Fruit fly (Drosophila melanogaster) whole organism, embryonic: ENCODE results near the gene Sdhaf3.
A peak's percentile ranks its signal among the peaks of the same experiment; 100 is the strongest.

Experiments
- Bgb ChIP-seq: fragments of 200-800 bp; sonication (Bioruptor generic); IDR thresholded peaks from 2 replicates; pipeline ENCODE4 v1.3.6; 2022; ENCODE audit warnings: missing biosample characterization, missing genetic modification characterization; ENCODE audit not compliant: partially characterized antibody
- CG10209 ChIP-seq: fragments of 200-800 bp; sonication (Bioruptor generic); optimal IDR thresholded peaks from 3 replicates; lab custom pipeline; 2017; ENCODE audit warnings: missing biosample characterization, mild to moderate bottlenecking, missing genetic modification characterization, missing genetic modification reagents
- CG10462 ChIP-seq: fragments of 200-800 bp; sonication (Bioruptor generic); optimal IDR thresholded peaks from 2 replicates; lab custom pipeline; 2016; ENCODE audit warnings: missing biosample characterization, missing genetic modification characterization
- CG11695 ChIP-seq: fragments of 200-800 bp; sonication (Bioruptor generic); IDR thresholded peaks from 3 replicates; pipeline ENCODE4 v1.3.6; 2022; ENCODE audit warnings: missing biosample characterization, missing genetic modification characterization
- CG12155 ChIP-seq: fragments of 200-800 bp; sonication (Bioruptor generic); optimal IDR thresholded peaks from 3 replicates; lab custom pipeline; 2016; ENCODE audit warnings: missing biosample characterization, missing genetic modification characterization
- CG1233 ChIP-seq: fragments of 200-800 bp; sonication (Bioruptor generic); optimal IDR thresholded peaks from 4 replicates; lab custom pipeline; 2018; ENCODE audit warnings: missing biosample characterization, mild to moderate bottlenecking, missing genetic modification characterization
- CG13296 ChIP-seq: fragments of 200-800 bp; sonication (Bioruptor generic); optimal IDR thresholded peaks from 3 replicates; lab custom pipeline; 2018; ENCODE audit warnings: missing biosample characterization, mild to moderate bottlenecking, missing genetic modification characterization
- CG13775 ChIP-seq: fragments of 200-800 bp; sonication (Bioruptor generic); optimal IDR thresholded peaks from 3 replicates; lab custom pipeline; 2017; ENCODE audit warnings: missing biosample characterization, mild to moderate bottlenecking, missing genetic modification characterization
- CG14050 ChIP-seq: fragments of 200-800 bp; sonication (Bioruptor generic); IDR thresholded peaks from 3 replicates; pipeline ENCODE4 v1.3.6; 2022; ENCODE audit warnings: missing biosample characterization, missing genetic modification characterization
- CG1603 ChIP-seq: fragments of 200-800 bp; sonication (Bioruptor generic); optimal IDR thresholded peaks from 2 replicates; lab custom pipeline; 2019; ENCODE audit warnings: missing biosample characterization, mild to moderate bottlenecking, missing genetic modification characterization, moderate library complexity
- CG16779 ChIP-seq: fragments of 200-800 bp; sonication (Bioruptor generic); IDR thresholded peaks from 2 replicates; pipeline ENCODE4 v1.3.6; 2022; ENCODE audit warnings: missing biosample characterization, missing genetic modification characterization
- CG17359 ChIP-seq: fragments of 200-800 bp; sonication (Bioruptor generic); optimal IDR thresholded peaks from 3 replicates; lab custom pipeline; 2018; ENCODE audit warnings: missing biosample characterization, mild to moderate bottlenecking, missing genetic modification characterization, moderate library complexity
- CG18619 ChIP-seq: fragments of 200-800 bp; sonication (Bioruptor generic); optimal IDR thresholded peaks from 3 replicates; lab custom pipeline; 2017; ENCODE audit warnings: missing biosample characterization, mild to moderate bottlenecking, missing genetic modification characterization
- CG2712 ChIP-seq: fragments of 200-800 bp; optimal IDR thresholded peaks from 3 replicates; lab custom pipeline; 2019; ENCODE audit warnings: missing biosample characterization, mild to moderate bottlenecking, missing genetic modification characterization, moderate library complexity
- CG2889 ChIP-seq: fragments of 200-800 bp; sonication (Bioruptor generic); IDR thresholded peaks from 3 replicates; pipeline ENCODE4 v1.3.6; 2022; ENCODE audit warnings: missing biosample characterization, missing genetic modification characterization
- CG30403 ChIP-seq: fragments of 200-800 bp; sonication (Bioruptor generic); optimal IDR thresholded peaks from 3 replicates; lab custom pipeline; 2016; ENCODE audit warnings: missing biosample characterization, missing genetic modification characterization
- CG33557 ChIP-seq: fragments of 200-800 bp; sonication (Bioruptor generic); optimal IDR thresholded peaks from 2 replicates; lab custom pipeline; 2019; ENCODE audit warnings: missing biosample characterization, mild to moderate bottlenecking, missing genetic modification characterization, moderate library complexity
- CG4282 ChIP-seq: fragments of 200-800 bp; sonication (Bioruptor generic); optimal IDR thresholded peaks from 2 replicates; lab custom pipeline; 2016; ENCODE audit warnings: missing biosample characterization, missing genetic modification characterization
- CG6272 ChIP-seq: fragments of 200-800 bp; sonication (Bioruptor generic); IDR thresholded peaks from 2 replicates; pipeline ENCODE4 v1.3.6; 2022; ENCODE audit warnings: missing biosample characterization, missing genetic modification characterization
- CG6689 ChIP-seq: fragments of 200-800 bp; sonication (Bioruptor generic); IDR thresholded peaks from 2 replicates; pipeline ENCODE4 v1.3.6; 2022; ENCODE audit warnings: missing biosample characterization, missing genetic modification characterization
- CG7786 ChIP-seq: fragments of 200-800 bp; sonication (Bioruptor generic); optimal IDR thresholded peaks from 2 replicates; lab custom pipeline; 2016; ENCODE audit warnings: missing biosample characterization, missing genetic modification characterization
- CG8924 ChIP-seq: fragments of 200-800 bp; optimal IDR thresholded peaks from 3 replicates; lab custom pipeline; 2019; ENCODE audit warnings: missing biosample characterization, mild to moderate bottlenecking, missing genetic modification characterization, moderate library complexity
- CoRest ChIP-seq: fragments of 200-800 bp; sonication (Bioruptor generic); optimal IDR thresholded peaks from 3 replicates; lab custom pipeline; 2018; ENCODE audit warnings: missing biosample characterization, mild to moderate bottlenecking, missing genetic modification characterization, moderate library complexity
- D ChIP-seq, 2 experiments: fragments of 200-800 bp in 1 of 2; fragments of >200 bp in 1 of 2; sonication (Bioruptor generic) in 1 of 2; optimal IDR thresholded peaks; 2 replicates in 1 of 2; 3 replicates in 1 of 2; lab custom pipeline; 2017; ENCODE audit warnings: mild to moderate bottlenecking in 1 of 2, missing biosample characterization in 1 of 2, missing genetic modification characterization in 1 of 2, missing genetic modification reagents in 1 of 2
- D19A ChIP-seq: fragments of 200-800 bp; optimal IDR thresholded peaks from 3 replicates; lab custom pipeline; 2019; ENCODE audit warnings: missing biosample characterization, mild to moderate bottlenecking, missing genetic modification characterization, moderate library complexity
- Dp ChIP-seq: fragments of 200-800 bp; sonication (Bioruptor generic); optimal IDR thresholded peaks from 2 replicates; lab custom pipeline; 2018; ENCODE audit warnings: missing biosample characterization, mild to moderate bottlenecking, missing genetic modification characterization, moderate library complexity
- Drgx ChIP-seq: fragments of 200-800 bp; sonication (Bioruptor generic); IDR thresholded peaks from 2 replicates; pipeline ENCODE4 v1.3.6; 2022; ENCODE audit warnings: missing biosample characterization, missing genetic modification characterization
- Ets65A ChIP-seq: fragments of 200-800 bp; sonication (Bioruptor generic); peaks from one replicate; lab custom pipeline; 2016; ENCODE audit warnings: missing biosample characterization, missing genetic modification characterization
- H15 ChIP-seq: fragments of 200-800 bp; sonication (Bioruptor generic); IDR thresholded peaks from 3 replicates; pipeline ENCODE4 v1.3.6; 2022; ENCODE audit warnings: missing biosample characterization, missing genetic modification characterization
- Hand ChIP-seq: fragments of 200-800 bp; sonication (Bioruptor generic); optimal IDR thresholded peaks from 2 replicates; lab custom pipeline; 2017; ENCODE audit warnings: mild to moderate bottlenecking, missing biosample characterization, missing genetic modification reagents, missing genetic modification characterization
- Hey ChIP-seq: fragments of 200-800 bp; sonication (Bioruptor generic); optimal IDR thresholded peaks from 3 replicates; lab custom pipeline; 2018; ENCODE audit warnings: missing biosample characterization, mild to moderate bottlenecking, missing genetic modification characterization
- Lim3 ChIP-seq: fragments of 200-800 bp; sonication (Bioruptor generic); IDR thresholded peaks from 2 replicates; pipeline ENCODE4 v1.3.6; 2022; ENCODE audit warnings: missing biosample characterization, missing genetic modification characterization
- NfI ChIP-seq: fragments of 200-800 bp; sonication (Bioruptor generic); optimal IDR thresholded peaks from 3 replicates; lab custom pipeline; 2018; ENCODE audit warnings: missing biosample characterization, mild to moderate bottlenecking, missing genetic modification characterization, moderate library complexity
- bab2 ChIP-seq: fragments of 200-800 bp; sonication (Bioruptor generic); optimal IDR thresholded peaks from 2 replicates; lab custom pipeline; 2016; ENCODE audit warnings: missing biosample characterization, missing genetic modification characterization
- btn ChIP-seq: fragments of 200-800 bp; sonication (Bioruptor generic); optimal IDR thresholded peaks from 2 replicates; lab custom pipeline; 2016; ENCODE audit warnings: missing biosample characterization, missing genetic modification characterization
- cwo ChIP-seq: fragments of 200-800 bp; sonication (Bioruptor generic); optimal IDR thresholded peaks from 3 replicates; lab custom pipeline; 2017; ENCODE audit warnings: missing biosample characterization, missing genetic modification characterization, mild to moderate bottlenecking, moderate library complexity, missing genetic modification reagents
- dati ChIP-seq: fragments of 200-800 bp; sonication (Bioruptor generic); IDR thresholded peaks from 2 replicates; pipeline ENCODE4 v1.3.6; 2022; ENCODE audit warnings: missing biosample characterization, missing genetic modification characterization
- gem ChIP-seq: fragments of 200-800 bp; sonication (Bioruptor generic); optimal IDR thresholded peaks from 2 replicates; lab custom pipeline; 2019; ENCODE audit warnings: missing biosample characterization, mild to moderate bottlenecking, missing genetic modification characterization, moderate library complexity
- gfzf ChIP-seq: fragments of 200-800 bp; sonication (Bioruptor generic); optimal IDR thresholded peaks from 2 replicates; lab custom pipeline; 2016; ENCODE audit warnings: missing biosample characterization, mild to moderate bottlenecking, missing genetic modification characterization, moderate library complexity
- hkb ChIP-seq, 2 experiments: fragments of 200-800 bp in 1 of 2; fragments of >200 bp in 1 of 2; sonication (Bioruptor generic) in 1 of 2; IDR thresholded peaks in 1 of 2; optimal IDR thresholded peaks in 1 of 2; 2 replicates each; pipeline versions ENCODE4 v1.3.6 to Lab custom; 2017 to 2022; ENCODE audit warnings: missing biosample characterization in 1 of 2, missing genetic modification characterization in 1 of 2
- jing ChIP-seq: fragments of 200-800 bp; sonication (Bioruptor generic); optimal IDR thresholded peaks from 2 replicates; lab custom pipeline; 2018; ENCODE audit warnings: missing biosample characterization, mild to moderate bottlenecking, missing genetic modification characterization
- lmd ChIP-seq: fragments of 200-800 bp; sonication (Bioruptor generic); IDR thresholded peaks from 2 replicates; pipeline ENCODE4 v1.3.6; 2022; ENCODE audit warnings: missing biosample characterization, missing genetic modification characterization
- pfk ChIP-seq: fragments of 200-800 bp; sonication (Bioruptor generic); optimal IDR thresholded peaks from 2 replicates; lab custom pipeline; 2018; ENCODE audit warnings: missing biosample characterization, mild to moderate bottlenecking, missing genetic modification characterization, moderate library complexity
- psq ChIP-seq: fragments of 200-800 bp; sonication (Bioruptor generic); optimal IDR thresholded peaks from 2 replicates; lab custom pipeline; 2017; ENCODE audit warnings: missing biosample characterization, missing genetic modification characterization
- rib ChIP-seq: fragments of 200-800 bp; sonication (Bioruptor generic); IDR thresholded peaks from 2 replicates; pipeline ENCODE4 v1.3.6; 2022; ENCODE audit warnings: missing biosample characterization, missing genetic modification characterization
- sc ChIP-seq, 3 experiments: fragments of >200 bp in 2 of 3; fragments of 200-800 bp in 1 of 3; sonication (Bioruptor generic) in 1 of 3; optimal IDR thresholded peaks; 2 replicates in 2 of 3; 3 replicates in 1 of 3; lab custom pipeline; 2017; ENCODE audit warnings: mild to moderate bottlenecking in 1 of 3, missing biosample characterization in 1 of 3, missing genetic modification characterization in 1 of 3, missing genetic modification reagents in 1 of 3
- sens ChIP-seq: fragments of 200-800 bp; sonication (Bioruptor generic); peaks from one replicate; lab custom pipeline; 2016; ENCODE audit warnings: missing biosample characterization, missing genetic modification characterization
- sens-2 ChIP-seq: fragments of 200-800 bp; sonication (Bioruptor generic); IDR thresholded peaks from 2 replicates; pipeline ENCODE4 v1.3.6; 2022; ENCODE audit warnings: missing biosample characterization, missing genetic modification characterization
- tgo ChIP-seq: fragments of 200-800 bp; sonication (Bioruptor generic); IDR thresholded peaks from 3 replicates; pipeline ENCODE4 v1.3.6; 2022; ENCODE audit warnings: missing biosample characterization, missing genetic modification characterization
- tup ChIP-seq: fragments of 200-800 bp; sonication (Bioruptor generic); optimal IDR thresholded peaks from 2 replicates; lab custom pipeline; 2016; ENCODE audit warnings: missing biosample characterization, mild to moderate bottlenecking, missing genetic modification characterization, moderate library complexity

Gene Sdhaf3

DNA sequence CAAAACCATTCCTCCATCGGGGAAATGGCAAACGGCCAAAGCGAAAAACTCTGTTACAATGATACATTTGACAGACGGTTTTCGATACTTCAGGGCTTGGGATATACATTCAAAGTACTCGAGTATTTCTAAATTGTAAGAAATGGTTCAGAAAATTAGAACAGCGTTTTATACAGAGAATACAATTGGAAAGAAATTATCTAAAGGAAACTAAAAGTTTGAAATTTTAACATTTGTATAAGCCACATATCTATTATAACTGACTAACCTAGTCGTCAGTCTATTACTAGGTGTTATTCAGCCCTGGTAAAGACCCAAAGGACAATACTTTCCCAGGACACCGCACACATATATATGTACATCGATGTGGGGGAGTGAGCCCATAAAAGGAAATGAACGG is 5.8 kb downstream of the Sdhaf3 start (continued):
- TF ChIP-seq CG2712 (tag; lab: Kevin White, UChicago) = peak; percentile 31
- no peak for TF ChIP-seq D (optimal IDR thresholded peaks at IDR 0.05; lab: Kevin White, UChicago)
- no peak for TF ChIP-seq D (GFP tag; optimal IDR thresholded peaks at IDR 0.05; lab: Kevin White, UChicago)
- TF ChIP-seq CG10209 (GFP tag; lab: Kevin White, UChicago) = peak; percentile 7
- TF ChIP-seq psq (GFP tag; lab: Kevin White, UChicago) = no peak
- TF ChIP-seq CG1233 = peak; percentile 17
- no peak for TF ChIP-seq pfk (GFP tag; lab: Kevin White, UChicago)
- no peak for TF ChIP-seq hkb (optimal IDR thresholded peaks at IDR 0.05; lab: Kevin White, UChicago)
- peak; percentile 56 for TF ChIP-seq hkb (GFP tag; IDR thresholded peaks at IDR 0.05; lab: Robert Waterston, UW)
- peak; percentile 7 for TF ChIP-seq CG12155 (GFP tag; lab: Kevin White, UChicago)
- TF ChIP-seq CG17359 = peak; percentile 23
- no peak for TF ChIP-seq Lim3 (GFP tag; lab: Robert Waterston, UW)
- TF ChIP-seq CG2889 (GFP tag; lab: Robert Waterston, UW) = no peak
- no peak for TF ChIP-seq Drgx (GFP tag; lab: Robert Waterston, UW)
- TF ChIP-seq rib (GFP tag; lab: Robert Waterston, UW) = no peak
- peak; percentile 83 for TF ChIP-seq sens
- TF ChIP-seq gem (tag; lab: Kevin White, UChicago) = peak; percentile 63
- peak; percentile 35 for TF ChIP-seq CG30403 (GFP tag; lab: Kevin White, UChicago)
- TF ChIP-seq Hey (tag; lab: Kevin White, UChicago) = no peak
- peak; percentile 85 for TF ChIP-seq Ets65A (GFP tag; lab: Kevin White, UChicago)
- TF ChIP-seq Bgb = no peak
- TF ChIP-seq tgo (GFP tag; lab: Robert Waterston, UW) = 0 out of 3 replicates have a peak, but pooled peaks have one; percentile 30
- peak; percentile 50 for TF ChIP-seq Hand (GFP tag; lab: Kevin White, UChicago)
- TF ChIP-seq CG13775 = no peak
- TF ChIP-seq cwo (GFP tag; lab: Kevin White, UChicago) = peak; percentile 45
- TF ChIP-seq dati = no peak
- peak; percentile 54 for TF ChIP-seq CG8924 (tag; lab: Kevin White, UChicago)
- TF ChIP-seq bab2 (GFP tag; lab: Kevin White, UChicago) = no peak
- TF ChIP-seq lmd = no peak
- TF ChIP-seq btn (GFP tag; lab: Kevin White, UChicago) = no peak
- peak; percentile 36; the same call in 1 of the 2 replicates for TF ChIP-seq CG6689 (GFP tag; lab: Robert Waterston, UW)
- TF ChIP-seq NfI (GFP tag; lab: Kevin White, UChicago) = no peak
- no peak for TF ChIP-seq CG1603 (tag; lab: Kevin White, UChicago)
- peak; percentile 34 for TF ChIP-seq D19A (tag; lab: Kevin White, UChicago)
- TF ChIP-seq CG11695 = 0 out of 3 replicates have a peak, but pooled peaks have one; percentile 16
- TF ChIP-seq CG18619 (GFP tag; lab: Kevin White, UChicago) = no peak
- TF ChIP-seq sc (optimal IDR thresholded peaks at IDR 0.05; lab: Kevin White, UChicago) = no peak
- TF ChIP-seq sc (GFP tag; optimal IDR thresholded peaks at IDR 0.05; lab: Kevin White, UChicago) = no peak
- TF ChIP-seq gfzf = no peak
- TF ChIP-seq CG10462 (GFP tag; lab: Kevin White, UChicago) = no peak
- no peak for TF ChIP-seq Dp
- TF ChIP-seq tup (GFP tag; lab: Kevin White, UChicago) = no peak
- TF ChIP-seq CG4282 (GFP tag; lab: Kevin White, UChicago) = no peak
- TF ChIP-seq sens-2 (GFP tag; lab: Robert Waterston, UW) = no peak
- no peak for TF ChIP-seq H15 (GFP tag; lab: Robert Waterston, UW)
- peak; percentile 47 for TF ChIP-seq CG13296 (GFP tag; lab: Kevin White, UChicago)
- no peak for TF ChIP-seq CG16779 (GFP tag; lab: Robert Waterston, UW)
- TF ChIP-seq CoRest = peak; percentile 52
- TF ChIP-seq CG7786 (GFP tag; lab: Kevin White, UChicago) = no peak
- no peak for TF ChIP-seq jing (GFP tag; lab: Kevin White, UChicago)
- TF ChIP-seq CG14050 (GFP tag; lab: Robert Waterston, UW) = no peak
- no peak for TF ChIP-seq CG6272 (GFP tag; lab: Robert Waterston, UW)
- no peak for TF ChIP-seq CG33557 (GFP tag; lab: Kevin White, UChicago)
